Fruit fly (Drosophila melanogaster) whole organism, embryonic: Measurements from ENCODE around the gene CG18675.

Experiments used
- CG10543 ChIP-seq: fragments of 200-800 bp; sonication (Bioruptor generic); optimal IDR thresholded peaks from 3 replicates; lab custom pipeline; 2017; ENCODE audit warnings: missing biosample characterization, mild to moderate bottlenecking, missing genetic modification characterization, moderate library complexity
- CG12769 ChIP-seq: fragments of 200-800 bp; sonication (Bioruptor generic); optimal IDR thresholded peaks from 2 replicates; lab custom pipeline; 2019; ENCODE audit warnings: missing biosample characterization, mild to moderate bottlenecking, missing genetic modification characterization, moderate library complexity
- CG13287 ChIP-seq: fragments of 200-800 bp; sonication (Bioruptor generic); IDR thresholded peaks from 2 replicates; pipeline ENCODE4 v1.3.6; 2022; ENCODE audit warnings: missing biosample characterization, missing genetic modification characterization; ENCODE audit not compliant: partially characterized antibody
- CG13624 ChIP-seq: fragments of 200-800 bp; sonication (Bioruptor generic); optimal IDR thresholded peaks from 2 replicates; lab custom pipeline; 2016; ENCODE audit warnings: missing biosample characterization, missing genetic modification characterization
- CG13775 ChIP-seq: fragments of 200-800 bp; sonication (Bioruptor generic); optimal IDR thresholded peaks from 3 replicates; lab custom pipeline; 2017; ENCODE audit warnings: missing biosample characterization, mild to moderate bottlenecking, missing genetic modification characterization
- CG15601 ChIP-seq: fragments of 200-800 bp; sonication (Bioruptor generic); optimal IDR thresholded peaks from 3 replicates; lab custom pipeline; 2019; ENCODE audit warnings: missing biosample characterization, mild to moderate bottlenecking, missing genetic modification characterization, moderate library complexity
- CG16813 ChIP-seq: fragments of 200-800 bp; sonication (Bioruptor generic); IDR thresholded peaks from 3 replicates; pipeline ENCODE4 v1.3.6; 2022; ENCODE audit warnings: missing biosample characterization, missing genetic modification characterization; ENCODE audit not compliant: partially characterized antibody
- CG31441 ChIP-seq: fragments of 200-800 bp; sonication (Bioruptor generic); IDR thresholded peaks from 2 replicates; pipeline ENCODE4 v1.3.6; 2022; ENCODE audit warnings: missing biosample characterization, missing genetic modification characterization
- CG34376 ChIP-seq: fragments of 200-800 bp; sonication (Bioruptor generic); optimal IDR thresholded peaks from 2 replicates; lab custom pipeline; 2018; ENCODE audit warnings: missing biosample characterization, mild to moderate bottlenecking, missing genetic modification characterization
- CG4707 ChIP-seq: fragments of 200-800 bp; sonication (Bioruptor generic); optimal IDR thresholded peaks from 2 replicates; lab custom pipeline; 2018; ENCODE audit warnings: missing biosample characterization, mild to moderate bottlenecking, missing genetic modification characterization, moderate library complexity
- CG8290 ChIP-seq, 3 experiments: fragments of 200-800 bp; sonication (Bioruptor generic); optimal IDR thresholded peaks; 2 replicates each; lab custom pipeline; 2016 to 2019; ENCODE audit warnings: missing biosample characterization in 3 of 3, missing genetic modification characterization in 3 of 3, mild to moderate bottlenecking in 2 of 3, moderate library complexity in 1 of 3
- D19B ChIP-seq: fragments of 200-800 bp; sonication (Bioruptor generic); optimal IDR thresholded peaks from 2 replicates; lab custom pipeline; 2017; ENCODE audit warnings: missing biosample characterization, mild to moderate bottlenecking, missing genetic modification characterization
- Deaf1 ChIP-seq: fragments of 200-800 bp; optimal IDR thresholded peaks from 3 replicates; lab custom pipeline; 2019; ENCODE audit warnings: missing biosample characterization, mild to moderate bottlenecking, missing genetic modification characterization, moderate library complexity
- Dip2 ChIP-seq: fragments of 200-800 bp; sonication (Bioruptor generic); IDR thresholded peaks from 2 replicates; pipeline ENCODE4 v1.3.6; 2022; ENCODE audit warnings: missing biosample characterization, missing genetic modification characterization
- Ets65A ChIP-seq: fragments of 200-800 bp; sonication (Bioruptor generic); peaks from one replicate; lab custom pipeline; 2016; ENCODE audit warnings: missing biosample characterization, missing genetic modification characterization
- Fer1 ChIP-seq: fragments of 200-800 bp; sonication (Bioruptor generic); optimal IDR thresholded peaks from 2 replicates; lab custom pipeline; 2017; ENCODE audit warnings: missing biosample characterization, mild to moderate bottlenecking, missing genetic modification characterization
- HmgZ ChIP-seq: fragments of 200-800 bp; sonication (Bioruptor generic); optimal IDR thresholded peaks from 2 replicates; lab custom pipeline; 2018; ENCODE audit warnings: missing biosample characterization, mild to moderate bottlenecking, missing genetic modification characterization
- Hr78 ChIP-seq, 2 experiments: fragments of 200-800 bp in 1 of 2; fragments of >200 bp in 1 of 2; sonication (Bioruptor generic) in 1 of 2; optimal IDR thresholded peaks; 2 replicates each; lab custom pipeline; 2017 to 2019; ENCODE audit warnings: missing biosample characterization in 2 of 2, missing genetic modification characterization in 2 of 2, mild to moderate bottlenecking in 1 of 2, moderate library complexity in 1 of 2
- Med ChIP-seq: fragments of 200-800 bp; sonication (Bioruptor generic); peaks from one replicate; lab custom pipeline; 2016; ENCODE audit warnings: missing biosample characterization, missing genetic modification characterization, mild to moderate bottlenecking, inconsistent platforms, moderate library complexity
- Nf-YC ChIP-seq: fragments of 200-800 bp; optimal IDR thresholded peaks from 3 replicates; lab custom pipeline; 2019; ENCODE audit warnings: missing biosample characterization, mild to moderate bottlenecking, missing genetic modification characterization, moderate library complexity
- Pdp1 ChIP-seq, 2 experiments: fragments of 200-800 bp; sonication (Bioruptor generic); optimal IDR thresholded peaks; 3 replicates each; lab custom pipeline; 2016; ENCODE audit warnings: missing biosample characterization in 2 of 2, missing genetic modification characterization in 2 of 2, mild to moderate bottlenecking in 1 of 2, moderate library complexity in 1 of 2
- Trl ChIP-seq, 3 experiments: fragments of >200 bp in 2 of 3; fragments of 200-800 bp in 1 of 3; sonication (Bioruptor generic) in 1 of 3; optimal IDR thresholded peaks; 2 replicates in 1 of 3; 3 replicates in 2 of 3; lab custom pipeline; 2016 to 2017; ENCODE audit warnings: missing biosample characterization in 1 of 3, missing genetic modification characterization in 1 of 3
- ac ChIP-seq: fragments of 200-800 bp; sonication (Bioruptor generic); optimal IDR thresholded peaks from 3 replicates; lab custom pipeline; 2017; ENCODE audit warnings: missing biosample characterization, mild to moderate bottlenecking, missing genetic modification characterization
- aop ChIP-seq: fragments of 200-800 bp; sonication (Bioruptor generic); IDR thresholded peaks from 2 replicates; pipeline ENCODE4 v1.3.6; 2022; ENCODE audit warnings: missing biosample characterization, missing genetic modification characterization
- cato ChIP-seq: fragments of 200-800 bp; sonication (Bioruptor generic); optimal IDR thresholded peaks from 2 replicates; lab custom pipeline; 2016; ENCODE audit warnings: missing biosample characterization, missing genetic modification characterization, borderline replicate concordance
- cg ChIP-seq: fragments of 200-800 bp; sonication (Bioruptor generic); optimal IDR thresholded peaks from 3 replicates; lab custom pipeline; 2019; ENCODE audit warnings: missing biosample characterization, mild to moderate bottlenecking, missing genetic modification characterization, moderate library complexity
- chinmo ChIP-seq: fragments of 200-800 bp; sonication (Bioruptor generic); IDR thresholded peaks from 4 replicates; pipeline ENCODE4 v1.3.6; 2022; ENCODE audit warnings: missing biosample characterization, missing genetic modification characterization; ENCODE audit not compliant: partially characterized antibody
- chm ChIP-seq: fragments of 200-800 bp; sonication (Bioruptor generic); IDR thresholded peaks from 2 replicates; pipeline ENCODE4 v1.3.6; 2022; ENCODE audit warnings: missing biosample characterization, missing genetic modification characterization
- crol ChIP-seq: fragments of 200-800 bp; sonication (Bioruptor generic); IDR thresholded peaks from 2 replicates; pipeline ENCODE4 v1.3.6; 2022; ENCODE audit warnings: missing biosample characterization, missing genetic modification characterization
- cwo ChIP-seq: fragments of 200-800 bp; sonication (Bioruptor generic); optimal IDR thresholded peaks from 3 replicates; lab custom pipeline; 2017; ENCODE audit warnings: missing biosample characterization, missing genetic modification characterization, mild to moderate bottlenecking, moderate library complexity, missing genetic modification reagents
- fd96Cb ChIP-seq: fragments of 200-800 bp; sonication (Bioruptor generic); optimal IDR thresholded peaks from 2 replicates; lab custom pipeline; 2018; ENCODE audit warnings: missing biosample characterization, mild to moderate bottlenecking, missing genetic modification characterization, moderate library complexity
- gce ChIP-seq: fragments of 200-800 bp; sonication (Bioruptor generic); IDR thresholded peaks from 3 replicates; pipeline ENCODE4 v1.3.6; 2022; ENCODE audit warnings: missing biosample characterization, missing genetic modification characterization
- gem ChIP-seq: fragments of 200-800 bp; sonication (Bioruptor generic); optimal IDR thresholded peaks from 2 replicates; lab custom pipeline; 2019; ENCODE audit warnings: missing biosample characterization, mild to moderate bottlenecking, missing genetic modification characterization, moderate library complexity
- kni ChIP-seq: fragments of 200-800 bp; sonication (Bioruptor generic); optimal IDR thresholded peaks from 3 replicates; lab custom pipeline; 2017; ENCODE audit warnings: mild to moderate bottlenecking, missing biosample characterization, missing genetic modification reagents, missing genetic modification characterization
- lov ChIP-seq, 2 experiments: fragments of 200-800 bp in 1 of 2; fragments of >200 bp in 1 of 2; sonication (Bioruptor generic) in 1 of 2; IDR thresholded peaks in 1 of 2; optimal IDR thresholded peaks in 1 of 2; 2 replicates in 1 of 2; 3 replicates in 1 of 2; pipeline versions ENCODE4 v1.3.6 to Lab custom; 2017 to 2022; ENCODE audit warnings: missing biosample characterization in 1 of 2, missing genetic modification characterization in 1 of 2
- nmo ChIP-seq: fragments of 200-800 bp; sonication (Bioruptor generic); optimal IDR thresholded peaks from 2 replicates; lab custom pipeline; 2018; ENCODE audit warnings: missing biosample characterization, mild to moderate bottlenecking, missing genetic modification characterization, moderate library complexity
- nom ChIP-seq: fragments of 200-800 bp; sonication (Bioruptor generic); optimal IDR thresholded peaks from 2 replicates; lab custom pipeline; 2017; ENCODE audit warnings: missing biosample characterization, missing genetic modification characterization, mild to moderate bottlenecking, moderate library complexity, missing genetic modification reagents
- oc ChIP-seq: fragments of 200-800 bp; sonication (Bioruptor generic); optimal IDR thresholded peaks from 2 replicates; lab custom pipeline; 2018; ENCODE audit warnings: missing biosample characterization, mild to moderate bottlenecking, missing genetic modification characterization, moderate library complexity
- sd ChIP-seq: fragments of 200-800 bp; sonication (Bioruptor generic); optimal IDR thresholded peaks from 3 replicates; lab custom pipeline; 2018; ENCODE audit warnings: missing biosample characterization, mild to moderate bottlenecking, missing genetic modification characterization, moderate library complexity
- sr ChIP-seq: fragments of 200-800 bp; sonication (Bioruptor generic); IDR thresholded peaks from 3 replicates; pipeline ENCODE4 v1.3.6; 2022; ENCODE audit warnings: missing biosample characterization, missing genetic modification characterization
- sug ChIP-seq: fragments of 200-800 bp; optimal IDR thresholded peaks from 2 replicates; lab custom pipeline; 2019; ENCODE audit warnings: missing biosample characterization, mild to moderate bottlenecking, missing genetic modification characterization, moderate library complexity
- twi ChIP-seq: fragments of 200-800 bp; optimal IDR thresholded peaks from 2 replicates; lab custom pipeline; 2019; ENCODE audit warnings: missing biosample characterization, mild to moderate bottlenecking, missing genetic modification characterization, moderate library complexity
- vvl ChIP-seq: fragments of 200-800 bp; sonication (Bioruptor generic); IDR thresholded peaks from 2 replicates; pipeline ENCODE4 v1.3.6; 2022; ENCODE audit warnings: missing biosample characterization, missing genetic modification characterization

Gene CG18675

DNA sequence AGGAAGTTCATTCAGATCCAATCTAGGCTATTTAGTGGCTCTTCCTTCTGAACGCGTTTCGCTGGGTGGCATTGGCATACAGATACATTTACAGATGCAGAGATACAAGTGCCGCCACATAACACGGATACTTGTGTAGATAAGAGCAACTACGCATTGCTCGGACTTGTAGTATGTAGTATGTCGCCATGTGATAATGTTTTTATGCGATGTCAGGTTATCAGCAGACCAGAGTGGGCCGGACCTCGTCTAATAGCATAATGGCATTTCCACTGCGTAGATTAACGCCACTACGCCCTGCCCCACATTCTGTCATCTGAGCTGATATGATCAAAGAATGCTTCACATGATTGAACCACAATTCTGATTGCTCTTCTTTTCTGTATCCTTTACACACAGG lies 48.1 kb downstream of the CG18675 start (continued):
- TF ChIP-seq Pdp1 (GFP tag; optimal IDR thresholded peaks at IDR 0.05; lab: Kevin White, UChicago) (peak in 1 of 2 experiments; percentile 60), Ets65A (no peak)

DNA sequence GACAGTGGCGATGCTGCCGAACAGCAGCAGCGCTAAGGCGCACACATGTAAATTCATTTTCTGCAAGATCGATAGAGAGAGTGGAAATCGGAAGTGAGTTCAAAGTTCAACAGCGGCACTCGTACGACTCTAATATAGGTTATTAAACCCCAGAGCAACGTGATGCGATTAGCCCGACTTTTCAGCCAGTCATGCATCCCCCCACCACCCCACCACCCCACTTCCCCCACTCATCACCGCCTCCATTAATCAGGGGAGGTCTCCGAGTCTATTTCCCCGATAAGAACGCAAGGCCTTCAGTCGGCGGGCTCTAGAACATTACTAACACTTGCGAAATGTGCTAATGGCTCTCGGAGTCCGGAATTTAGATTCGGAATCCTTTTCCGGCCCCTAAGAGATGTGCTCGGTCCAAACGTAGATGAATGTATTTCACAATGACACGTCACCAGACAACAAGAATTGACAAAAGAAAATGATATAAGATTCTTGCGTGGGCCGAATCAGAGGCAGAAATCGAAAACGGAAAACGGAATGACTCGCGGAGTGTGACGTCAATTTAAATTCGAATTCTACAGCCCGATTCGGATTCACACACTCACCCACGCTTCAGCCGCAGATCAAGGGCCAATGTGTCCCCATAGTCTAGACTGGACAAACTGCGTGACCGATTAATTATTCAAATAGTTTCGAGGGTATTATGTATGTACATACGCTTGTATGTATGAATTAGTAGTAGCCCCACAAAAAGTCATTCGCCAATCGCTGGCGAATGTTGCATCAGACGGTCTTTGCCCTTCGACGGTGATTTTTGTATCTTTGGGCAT lies 52.2 kb downstream of the CG18675 start:
- TF ChIP-seq Med (GFP tag; lab: Kevin White, UChicago) = peak; percentile 70
- 0 out of 4 replicates have a peak, but pooled peaks have one; percentile 42 for TF ChIP-seq chinmo (GFP tag; lab: Robert Waterston, UW)
- peak; percentile 14 for TF ChIP-seq CG10543 (GFP tag; lab: Kevin White, UChicago)
- no peak for TF ChIP-seq gem
- TF ChIP-seq Pdp1 (GFP tag; optimal IDR thresholded peaks at IDR 0.05; lab: Kevin White, UChicago) = peak in 1 of 2 experiments; percentile 67
- TF ChIP-seq vvl (GFP tag; lab: Robert Waterston, UW) = 0 out of 2 replicates have a peak, but pooled peaks have one; percentile 7
- no peak for TF ChIP-seq fd96Cb (tag; lab: Kevin White, UChicago)
- TF ChIP-seq Hr78 (GFP tag; optimal IDR thresholded peaks at IDR 0.05; lab: Kevin White, UChicago) = peak in 1 of 2 experiments; percentile 82
- peak; percentile 75 for TF ChIP-seq sd
- peak; percentile 20 for TF ChIP-seq Deaf1 (tag; lab: Kevin White, UChicago)
- no peak for TF ChIP-seq CG13624 (GFP tag; lab: Kevin White, UChicago)
- 0 out of 2 replicates have a peak, but pooled peaks have one; percentile 5 for TF ChIP-seq CG13287 (GFP tag; lab: Robert Waterston, UW)
- no peak for TF ChIP-seq cato
- TF ChIP-seq CG8290 (GFP tag; optimal IDR thresholded peaks at IDR 0.05; lab: Kevin White, UChicago) = no peak
- TF ChIP-seq CG8290 (tag; optimal IDR thresholded peaks at IDR 0.05; lab: Kevin White, UChicago) = peak in 1 of 2 experiments; percentile 8
- peak; percentile 82; the same call in 2 of the 3 replicates for TF ChIP-seq sr (GFP tag; lab: Robert Waterston, UW)
- peak; percentile 90 for TF ChIP-seq crol
- TF ChIP-seq cwo = peak; percentile 63
- TF ChIP-seq aop (GFP tag; lab: Robert Waterston, UW) = 0 out of 2 replicates have a peak, but pooled peaks have one; percentile 41
- 0 out of 3 replicates have a peak, but pooled peaks have one; percentile 33 for TF ChIP-seq gce
- TF ChIP-seq kni (GFP tag; lab: Kevin White, UChicago) = peak; percentile 7
- peak; percentile 72 for TF ChIP-seq sug (tag; lab: Kevin White, UChicago)
- TF ChIP-seq nom (GFP tag; lab: Kevin White, UChicago) = peak; percentile 32
- no peak for TF ChIP-seq CG31441 (GFP tag; lab: Robert Waterston, UW)
- TF ChIP-seq CG12769 = peak; percentile 31
- TF ChIP-seq Dip2 (GFP tag; lab: Robert Waterston, UW) = no peak
- TF ChIP-seq CG13775 (GFP tag; lab: Kevin White, UChicago) = no peak
- peak; percentile 42 for TF ChIP-seq D19B (GFP tag; lab: Kevin White, UChicago)
- TF ChIP-seq CG34376 (GFP tag; lab: Kevin White, UChicago) = peak; percentile 67
- no peak for TF ChIP-seq oc (tag; lab: Kevin White, UChicago)

DNA sequence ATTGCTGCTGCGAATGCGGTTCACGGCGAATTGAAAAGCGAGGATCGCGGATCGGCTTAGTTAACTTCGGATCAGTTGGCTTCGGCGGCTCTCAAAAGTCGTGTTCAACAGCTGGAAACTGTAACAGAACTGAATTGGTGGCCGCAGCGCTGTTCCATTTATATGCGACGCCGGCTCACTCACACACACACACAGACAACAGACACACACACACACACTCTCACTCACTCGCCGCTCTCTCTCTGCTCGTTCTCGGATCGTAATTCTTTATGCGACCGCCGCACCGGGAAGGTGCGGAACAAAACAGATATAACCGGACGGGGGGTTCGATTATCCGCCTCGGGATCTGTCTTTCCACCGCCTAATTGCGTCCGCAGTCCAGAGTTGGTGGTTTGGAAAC lies 53.5 kb downstream of the CG18675 start, which contains the start of gene CG46460:
CG46460 (minus strand) TSS at position 139 of the 400 bp plus-strand sequence.
- TF ChIP-seq twi (tag; lab: Kevin White, UChicago) = no peak
- TF ChIP-seq Deaf1 (tag; lab: Kevin White, UChicago) = peak; percentile 68
- peak; percentile 2 for TF ChIP-seq CG4707 (GFP tag; lab: Kevin White, UChicago)
- TF ChIP-seq Trl (optimal IDR thresholded peaks at IDR 0.05; lab: Kevin White, UChicago) = peak; percentile 55 to 67
- no peak for TF ChIP-seq Trl (GFP tag; optimal IDR thresholded peaks at IDR 0.05; lab: Kevin White, UChicago)
- peak; percentile 6 for TF ChIP-seq Nf-YC (tag; lab: Kevin White, UChicago)
- peak; percentile 2 for TF ChIP-seq CG15601
- TF ChIP-seq chm (GFP tag; lab: Robert Waterston, UW) = peak; percentile 69
- 0 out of 3 replicates have a peak, but pooled peaks have one; percentile 32 for TF ChIP-seq CG16813 (GFP tag; lab: Robert Waterston, UW)
- TF ChIP-seq HmgZ (tag; lab: Kevin White, UChicago) = peak; percentile 4
- peak; percentile 6 for TF ChIP-seq CG34376 (GFP tag; lab: Kevin White, UChicago)
- peak; percentile 84 for TF ChIP-seq Med (GFP tag; lab: Kevin White, UChicago)
- peak; percentile 9 for TF ChIP-seq ac (GFP tag; lab: Kevin White, UChicago)
- TF ChIP-seq nmo (GFP tag; lab: Kevin White, UChicago) = no peak
- no peak for TF ChIP-seq lov (optimal IDR thresholded peaks at IDR 0.05; lab: Kevin White, UChicago)
- 0 out of 3 replicates have a peak, but pooled peaks have one; percentile 28 for TF ChIP-seq lov (GFP tag; IDR thresholded peaks at IDR 0.05; lab: Robert Waterston, UW)
- TF ChIP-seq Fer1 (GFP tag; lab: Kevin White, UChicago) = no peak
- TF ChIP-seq cg (GFP tag; lab: Kevin White, UChicago) = peak; percentile 94
